Fruit fly (Drosophila melanogaster): ENCODE data around the gene Gal.

DNA sequence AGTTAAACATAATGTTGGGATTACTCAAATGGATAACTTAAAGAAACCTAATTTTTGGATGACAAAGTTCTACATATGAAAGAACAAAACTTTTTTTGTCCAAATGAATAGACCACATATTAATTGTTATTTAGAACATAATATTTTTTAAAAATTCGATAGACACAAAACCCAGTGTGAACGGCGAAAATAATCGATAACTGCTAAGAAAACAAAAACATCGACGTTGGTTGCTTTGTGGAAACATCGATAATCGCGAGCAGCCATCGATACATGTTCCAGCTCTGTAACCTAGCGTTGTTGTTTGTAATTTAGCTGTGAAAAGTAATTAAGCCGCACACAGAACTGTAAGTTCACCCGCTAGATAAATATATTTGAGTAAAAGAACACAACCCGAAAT lies 43.9 kb upstream of the Gal start, which contains the start of gene CG9135:
- TF ChIP-seq Hey (tag; optimal IDR thresholded peaks at IDR 0.05) (no peak), Trl (optimal IDR thresholded peaks at IDR 0.05) (no peak), Trl (GFP tag; optimal IDR thresholded peaks at IDR 0.05) (no peak)

Measured in whole organism, embryonic.